Worm (Caenorhabditis elegans) whole organism, L4 larva: ENCODE results near the gene twk-10.

Experiments used
- F10B5.3 ChIP-seq: sonication (generic microtip); optimal IDR thresholded peaks from 2 replicates; lab custom pipeline; 2016; ENCODE audit warnings: mild to moderate bottlenecking, missing genetic modification characterization, missing compliant biosample characterization
- F26F4.8 ChIP-seq: fragments of 200-800 bp; sonication (Bioruptor generic); conservative IDR thresholded peaks from 2 replicates; pipeline ENCODE4 v1.3.6; 2022; ENCODE audit warnings: missing genetic modification characterization, missing compliant biosample characterization
- F44E2.7 ChIP-seq: fragments of 200-800 bp; sonication (Bioruptor generic); IDR thresholded peaks from 2 replicates; pipeline ENCODE4 v2.1.2; 2022; ENCODE audit warnings: missing genetic modification characterization, missing compliant biosample characterization
- F49E8.2 ChIP-seq: sonication (generic microtip); optimal IDR thresholded peaks from 2 replicates; lab custom pipeline; 2016; ENCODE audit warnings: missing compliant biosample characterization, mild to moderate bottlenecking, missing genetic modification characterization, borderline replicate concordance
- R02D3.7 ChIP-seq: fragments of 150-350 bp; sonication (generic microtip); optimal IDR thresholded peaks from 3 replicates; lab custom pipeline; 2014; ENCODE audit warnings: missing biosample characterization, missing genetic modification characterization
- T20F7.1 ChIP-seq: fragments of 200-800 bp; sonication (Bioruptor generic); optimal IDR thresholded peaks from 2 replicates; lab custom pipeline; 2018; ENCODE audit warnings: mild to moderate bottlenecking, missing genetic modification characterization, missing compliant biosample characterization
- T26A8.4 ChIP-seq: fragments of 200-800 bp; sonication (Bioruptor generic); IDR thresholded peaks from 2 replicates; pipeline ENCODE4 v1.3.6; 2022; ENCODE audit warnings: missing genetic modification characterization, missing compliant biosample characterization
- Y48G9A.11 ChIP-seq: fragments of 200-800 bp; sonication (Bioruptor generic); IDR thresholded peaks from 2 replicates; pipeline ENCODE4 v1.3.6; 2022; ENCODE audit warnings: missing genetic modification reagents, missing genetic modification characterization, missing compliant biosample characterization
- Y5F2A.4 ChIP-seq: fragments of 200-800 bp; sonication (Bioruptor generic); optimal IDR thresholded peaks from 2 replicates; lab custom pipeline; 2018; ENCODE audit warnings: mild to moderate bottlenecking, missing genetic modification characterization, missing compliant biosample characterization
- Y75B8A.6 ChIP-seq: fragments of 200-800 bp; sonication (Bioruptor generic); IDR thresholded peaks from 2 replicates; pipeline ENCODE4 v1.3.6; 2022; ENCODE audit warnings: missing genetic modification reagents, missing genetic modification characterization, missing compliant biosample characterization
- ZK337.2 ChIP-seq: fragments of 200-800 bp; sonication (Bioruptor generic); IDR thresholded peaks from 2 replicates; pipeline ENCODE4 v1.3.6; 2022; ENCODE audit warnings: missing genetic modification reagents, missing genetic modification characterization, missing compliant biosample characterization
- ZK546.5 ChIP-seq, 2 experiments: sonication (generic microtip); optimal IDR thresholded peaks; 2 replicates each; lab custom pipeline; 2017; ENCODE audit warnings: missing biosample characterization in 2 of 2, missing genetic modification characterization in 2 of 2
- aha-1 ChIP-seq: fragments of 150-350 bp; peaks from one replicate; lab custom pipeline; 2014; ENCODE audit warnings: missing biosample characterization, missing genetic modification characterization
- aly-2 ChIP-seq: sonication (generic microtip); optimal IDR thresholded peaks from 2 replicates; lab custom pipeline; 2018; ENCODE audit warnings: missing biosample characterization, missing genetic modification characterization
- ama-1 ChIP-seq: fragments of 150-350 bp; optimal IDR thresholded peaks from 2 replicates; lab custom pipeline; 2014; ENCODE audit warnings: inconsistent platforms, mixed read lengths
- arid-1 ChIP-seq: fragments of 200-800 bp; sonication (Bioruptor generic); conservative IDR thresholded peaks from 2 replicates; pipeline ENCODE4 v1.3.6; 2022; ENCODE audit warnings: missing genetic modification reagents, missing genetic modification characterization, missing compliant biosample characterization
- ceh-32 ChIP-seq: sonication (generic microtip); optimal IDR thresholded peaks from 2 replicates; lab custom pipeline; 2016; ENCODE audit warnings: mild to moderate bottlenecking, missing genetic modification characterization, missing compliant biosample characterization; ENCODE audit not compliant: poor library complexity
- ceh-62 ChIP-seq: sonication (generic microtip); optimal IDR thresholded peaks from 2 replicates; lab custom pipeline; 2017; ENCODE audit warnings: missing biosample characterization, missing genetic modification characterization
- ces-1 ChIP-seq: fragments of 150-350 bp; sonication (generic microtip); optimal IDR thresholded peaks from 4 replicates; lab custom pipeline; 2014; ENCODE audit warnings: missing biosample characterization, missing genetic modification reagents, missing genetic modification characterization
- cey-2 ChIP-seq: sonication (generic microtip); optimal IDR thresholded peaks from 3 replicates; lab custom pipeline; 2017; ENCODE audit warnings: missing genetic modification characterization, mild to moderate bottlenecking, missing compliant biosample characterization, antibody characterized with exemption, borderline replicate concordance; ENCODE audit not compliant: insufficient read depth
- daf-16 ChIP-seq, 3 experiments: sonication (generic microtip); optimal IDR thresholded peaks; 2 replicates each; lab custom pipeline; 2016 to 2017; ENCODE audit warnings: missing genetic modification characterization in 3 of 3, missing genetic modification reagents in 3 of 3, mild to moderate bottlenecking in 2 of 3, missing compliant biosample characterization in 2 of 3, missing biosample characterization in 1 of 3, moderate library complexity in 1 of 3
- daf-19 ChIP-seq: fragments of 200-800 bp; sonication (Bioruptor generic); conservative IDR thresholded peaks from 2 replicates; pipeline ENCODE4 v1.3.6; 2022; ENCODE audit warnings: missing genetic modification characterization, missing compliant biosample characterization
- dmd-6 ChIP-seq: fragments of 200-800 bp; sonication (Bioruptor generic); IDR thresholded peaks from 2 replicates; pipeline ENCODE4 v1.3.6; 2022; ENCODE audit warnings: missing genetic modification reagents, missing genetic modification characterization, missing compliant biosample characterization
- dmd-9 ChIP-seq: fragments of 200-800 bp; sonication (Bioruptor generic); IDR thresholded peaks from 2 replicates; pipeline ENCODE4 v1.3.6; 2022; ENCODE audit warnings: missing genetic modification reagents, missing genetic modification characterization, missing compliant biosample characterization
- dpl-1 ChIP-seq: fragments of 150-350 bp; optimal IDR thresholded peaks from 2 replicates; lab custom pipeline; 2014; ENCODE audit warnings: missing biosample characterization, missing genetic modification reagents, missing genetic modification characterization
- duxl-1 ChIP-seq: sonication (generic microtip); optimal IDR thresholded peaks from 2 replicates; lab custom pipeline; 2016; ENCODE audit warnings: mild to moderate bottlenecking, missing genetic modification characterization, moderate library complexity, missing compliant biosample characterization; ENCODE audit not compliant: poor library complexity
- fos-1 ChIP-seq: fragments of 150-350 bp; optimal IDR thresholded peaks from 2 replicates; lab custom pipeline; 2014; ENCODE audit warnings: missing biosample characterization, missing genetic modification characterization
- jun-1 ChIP-seq: fragments of 150-350 bp; optimal IDR thresholded peaks from 2 replicates; lab custom pipeline; 2014; ENCODE audit warnings: missing biosample characterization, missing genetic modification reagents, missing genetic modification characterization
- lin-29 ChIP-seq: fragments of 200-800 bp; sonication (Bioruptor generic); IDR thresholded peaks from 2 replicates; pipeline ENCODE4 v1.3.6; 2022; ENCODE audit warnings: missing genetic modification reagents, missing genetic modification characterization, missing compliant biosample characterization
- madf-9 ChIP-seq: fragments of 200-800 bp; sonication (Bioruptor generic); conservative IDR thresholded peaks from 2 replicates; pipeline ENCODE4 v1.3.6; 2022; ENCODE audit warnings: missing genetic modification reagents, missing genetic modification characterization, missing compliant biosample characterization
- mdl-1 ChIP-seq, 2 experiments: fragments of 150-350 bp in 1 of 2; sonication (generic microtip) in 1 of 2; optimal IDR thresholded peaks; 2 replicates each; lab custom pipeline; 2014 to 2017; ENCODE audit warnings: missing biosample characterization in 2 of 2, missing genetic modification characterization in 2 of 2
- mdt-29 ChIP-seq: fragments of 200-800 bp; sonication (Bioruptor generic); IDR thresholded peaks from 2 replicates; pipeline ENCODE4 v1.3.6; 2022; ENCODE audit warnings: missing genetic modification reagents, missing genetic modification characterization, missing compliant biosample characterization
- mxl-3 ChIP-seq: fragments of 200-800 bp; sonication (Bioruptor generic); optimal IDR thresholded peaks from 2 replicates; lab custom pipeline; 2018; ENCODE audit warnings: mild to moderate bottlenecking, missing genetic modification characterization, missing compliant biosample characterization
- nhr-102 ChIP-seq: sonication (generic microtip); optimal IDR thresholded peaks from 2 replicates; lab custom pipeline; 2016; ENCODE audit warnings: mild to moderate bottlenecking, missing genetic modification characterization, moderate library complexity, missing compliant biosample characterization
- nhr-11 ChIP-seq: fragments of 150-350 bp; optimal IDR thresholded peaks from 2 replicates; lab custom pipeline; 2014; ENCODE audit warnings: missing biosample characterization, missing genetic modification characterization
- nhr-28 ChIP-seq: fragments of 150-350 bp; optimal IDR thresholded peaks from 2 replicates; lab custom pipeline; 2014; ENCODE audit warnings: missing biosample characterization, missing genetic modification characterization
- nhr-6 ChIP-seq: fragments of 150-350 bp; optimal IDR thresholded peaks from 2 replicates; lab custom pipeline; 2014; ENCODE audit warnings: missing biosample characterization, missing genetic modification characterization
- rbr-2 ChIP-seq: sonication (generic microtip); optimal IDR thresholded peaks from 2 replicates; lab custom pipeline; 2016; ENCODE audit warnings: missing genotype, missing genetic modification characterization, missing compliant biosample characterization
- saeg-2 ChIP-seq: fragments of 200-800 bp; sonication (Bioruptor generic); IDR thresholded peaks from 2 replicates; pipeline ENCODE4 v1.3.6; 2022; ENCODE audit warnings: missing genetic modification reagents, missing genetic modification characterization, missing compliant biosample characterization
- set-16 ChIP-seq: fragments of 200-800 bp; sonication (Bioruptor generic); IDR thresholded peaks from 2 replicates; pipeline ENCODE4 v1.3.6; 2022; ENCODE audit warnings: missing genetic modification reagents, missing genetic modification characterization, missing compliant biosample characterization
- skn-1 ChIP-seq: fragments of 150-350 bp; optimal IDR thresholded peaks from 2 replicates; lab custom pipeline; 2014; ENCODE audit warnings: missing biosample characterization, missing genetic modification characterization
- snpc-1.2 ChIP-seq: fragments of 200-800 bp; sonication (Bioruptor generic); IDR thresholded peaks from 2 replicates; pipeline ENCODE4 v1.3.6; 2022; ENCODE audit warnings: missing genetic modification reagents, missing genetic modification characterization, missing compliant biosample characterization
- snpc-4 ChIP-seq: fragments of 150-350 bp; optimal IDR thresholded peaks from 2 replicates; lab custom pipeline; 2014; ENCODE audit warnings: missing biosample characterization, missing genetic modification characterization
- tag-97 ChIP-seq: fragments of 200-800 bp; sonication (Bioruptor generic); IDR thresholded peaks from 2 replicates; pipeline ENCODE4 v1.3.6; 2022; ENCODE audit warnings: missing genetic modification characterization, missing compliant biosample characterization
- tra-1 ChIP-seq: fragments of 200-800 bp; sonication (Bioruptor generic); IDR thresholded peaks from 2 replicates; pipeline ENCODE4 v1.3.6; 2022; ENCODE audit warnings: missing genetic modification reagents, missing genetic modification characterization, missing compliant biosample characterization
- unc-130 ChIP-seq: sonication (generic microtip); optimal IDR thresholded peaks from 2 replicates; lab custom pipeline; 2016; ENCODE audit warnings: missing genetic modification reagents, missing genetic modification characterization, missing compliant biosample characterization
- unc-39 ChIP-seq: sonication (generic microtip); optimal IDR thresholded peaks from 2 replicates; lab custom pipeline; 2017; ENCODE audit warnings: missing biosample characterization, missing genetic modification characterization
- unc-62 ChIP-seq, 3 experiments: fragments of 150-350 bp in 1 of 3; sonication (generic microtip); optimal IDR thresholded peaks in 2 of 3; peaks in 1 of 3; 1 replicate in 1 of 3; 2 replicates in 2 of 3; lab custom pipeline; 2014 to 2017; ENCODE audit warnings: missing biosample characterization in 3 of 3, missing genetic modification characterization in 3 of 3, missing genetic modification reagents in 3 of 3, missing genotype in 1 of 3
- zag-1 ChIP-seq: fragments of 150-350 bp; optimal IDR thresholded peaks from 2 replicates; lab custom pipeline; 2014; ENCODE audit warnings: missing biosample characterization, missing genetic modification characterization
- zfp-2 ChIP-seq: sonication (generic microtip); optimal IDR thresholded peaks from 2 replicates; lab custom pipeline; 2016; ENCODE audit warnings: mild to moderate bottlenecking, missing genetic modification characterization, missing compliant biosample characterization
- ztf-7 ChIP-seq: fragments of 150-350 bp; optimal IDR thresholded peaks from 2 replicates; lab custom pipeline; 2014; ENCODE audit warnings: missing biosample characterization, missing genetic modification characterization

Gene twk-10

DNA sequence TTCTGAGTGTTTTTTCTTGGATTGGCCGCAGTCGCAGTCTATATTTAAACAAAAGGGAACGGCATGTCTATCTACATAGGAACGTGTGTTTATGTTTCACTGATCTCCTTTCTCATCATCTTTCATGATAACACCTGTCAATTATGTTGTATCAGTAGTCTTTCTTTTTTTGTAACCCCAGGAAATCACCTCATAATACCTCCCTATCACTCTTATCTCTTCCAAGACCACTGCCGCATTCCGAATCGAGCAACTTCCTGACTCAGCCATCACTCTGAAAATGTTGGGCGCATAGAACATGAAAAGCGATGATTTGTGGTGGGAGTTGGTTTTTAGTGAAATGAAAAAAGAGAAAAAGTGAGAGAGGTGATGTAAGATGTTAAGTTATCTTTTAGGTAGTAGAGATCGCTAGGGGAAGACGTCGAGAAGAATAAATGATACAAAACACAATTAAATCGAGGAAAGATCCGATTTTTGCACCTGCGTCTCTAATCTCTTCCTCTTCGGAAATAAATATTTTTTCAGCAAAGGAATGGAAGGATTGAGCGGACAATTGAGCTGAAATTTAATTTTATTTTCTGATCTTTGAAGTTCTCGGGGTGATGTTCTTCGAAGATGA lies 29.2 kb upstream of the twk-10 start (continued):
- TF ChIP-seq jun-1 (tag; lab: Kevin White, UChicago) (no peak), F10B5.3 (tag; lab: Kevin White, UChicago) (no peak), set-16 (GFP tag; lab: Robert Waterston, UW) (no peak), ama-1 (lab: Kevin White, UChicago) (no peak), nhr-6 (no peak), fos-1 (tag; lab: Kevin White, UChicago) (no peak), ZK337.2 (GFP tag; lab: Robert Waterston, UW) (no peak), Y5F2A.4 (GFP tag; lab: Kevin White, UChicago) (no peak), daf-19 (GFP tag; lab: Robert Waterston, UW) (no peak), tra-1 (GFP tag; lab: Robert Waterston, UW) (peak; percentile 83), snpc-4 (tag; lab: Kevin White, UChicago) (no peak), arid-1 (GFP tag; lab: Robert Waterston, UW) (no peak), zfp-2 (tag; lab: Kevin White, UChicago) (no peak), ces-1 (GFP tag; lab: Kevin White, UChicago) (no peak), unc-62 (GFP tag; optimal IDR thresholded peaks at IDR 0.05 in 1 of 2; lab: Kevin White, UChicago) (peak in 1 of 2 experiments; percentile 87), unc-62 (tag; optimal IDR thresholded peaks at IDR 0.05; lab: Kevin White, UChicago) (no peak), ZK546.5 (tag; optimal IDR thresholded peaks at IDR 0.05; lab: Kevin White, UChicago) (no peak), duxl-1 (tag; lab: Kevin White, UChicago) (no peak), skn-1 (tag; lab: Kevin White, UChicago) (no peak), mxl-3 (GFP tag; lab: Kevin White, UChicago) (peak; percentile 50), nhr-11 (tag; lab: Kevin White, UChicago) (no peak), cey-2 (no peak), snpc-1.2 (GFP tag; lab: Robert Waterston, UW) (no peak), ceh-62 (tag; lab: Kevin White, UChicago) (no peak), tag-97 (GFP tag; lab: Robert Waterston, UW) (no peak), Y75B8A.6 (GFP tag; lab: Robert Waterston, UW) (no peak), rbr-2 (no peak), dpl-1 (no peak), madf-9 (GFP tag; lab: Robert Waterston, UW) (no peak), Y48G9A.11 (no peak), dmd-9 (GFP tag; lab: Robert Waterston, UW) (no peak), T26A8.4 (GFP tag; lab: Robert Waterston, UW) (no peak), unc-130 (GFP tag; lab: Kevin White, UChicago) (no peak), lin-29 (no peak), nhr-102 (tag; lab: Kevin White, UChicago) (no peak), saeg-2 (GFP tag; lab: Robert Waterston, UW) (no peak)
- TF ChIP-seq, all 104 proteins: peak for 14

DNA sequence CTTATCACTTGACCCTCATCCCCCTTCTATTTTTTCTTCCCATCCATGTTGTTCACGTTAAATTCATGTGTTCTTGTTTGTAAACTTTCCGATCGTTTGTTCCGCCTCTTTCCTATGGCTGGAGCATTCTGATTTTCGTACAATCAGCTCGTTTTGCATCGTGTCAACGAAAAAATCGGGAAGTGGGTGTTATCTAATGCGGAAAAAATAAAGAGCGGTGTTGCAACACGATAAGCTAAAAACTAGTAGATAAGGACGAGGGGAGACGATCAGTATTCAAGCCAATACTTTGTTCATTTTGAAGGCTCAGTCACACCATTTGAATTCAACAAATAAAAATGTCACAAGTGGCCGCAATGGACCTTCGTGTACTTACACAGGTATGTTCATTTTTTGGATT lies 27.4 kb upstream of the twk-10 start, which contains the start of gene acs-1:
Gene acs-1, plus strand, starts transcription at position 233 of the 400 bp plus-strand sequence.
- TF ChIP-seq dmd-6 (GFP tag; lab: Robert Waterston, UW) (peak; percentile 89), snpc-4 (tag; lab: Kevin White, UChicago) (no peak), zag-1 (tag; lab: Kevin White, UChicago) (no peak), ceh-32 (no peak), daf-16 (GFP tag; optimal IDR thresholded peaks at IDR 0.05; lab: Kevin White, UChicago) (no peak), daf-16 (tag; optimal IDR thresholded peaks at IDR 0.05; lab: Kevin White, UChicago) (peak; percentile 69), F44E2.7 (no peak), mdl-1 (tag; optimal IDR thresholded peaks at IDR 0.05; lab: Kevin White, UChicago) (no peak), nhr-11 (tag; lab: Kevin White, UChicago) (no peak), F10B5.3 (tag; lab: Kevin White, UChicago) (no peak), mdt-29 (no peak), duxl-1 (tag; lab: Kevin White, UChicago) (no peak), aha-1 (no peak), unc-39 (tag; lab: Kevin White, UChicago) (no peak), F49E8.2 (no peak), R02D3.7 (tag; lab: Kevin White, UChicago) (no peak), aly-2 (tag; lab: Kevin White, UChicago) (no peak), nhr-28 (tag; lab: Kevin White, UChicago) (peak; percentile 71), ztf-7 (tag; lab: Kevin White, UChicago) (no peak), T20F7.1 (GFP tag; lab: Kevin White, UChicago) (no peak), F26F4.8 (GFP tag; lab: Robert Waterston, UW) (no peak)
